Fruit fly (Drosophila melanogaster): ENCODE measurements around the gene CG42852.

CG42852 gene

dm6 chr3L:16751487-16752054, 3.7 kb upstream of the CG42852 start (continued):
- TF ChIP-seq CG9139 (GFP tag; optimal IDR thresholded peaks at IDR 0.05) (no peak), dsx (GFP tag; optimal IDR thresholded peaks at IDR 0.05; ENCODE audit: poor library complexity, severe bottlenecking) (peak; percentile 10), CG4318 (GFP tag; optimal IDR thresholded peaks at IDR 0.05) (peak; percentile 37), fd85E (GFP tag; optimal IDR thresholded peaks at IDR 0.05) (no peak), Sox14 (GFP tag; optimal IDR thresholded peaks at IDR 0.05) (no peak), CG6808 (GFP tag; optimal IDR thresholded peaks at IDR 0.05) (peak; percentile 34), CG3919 (GFP tag; optimal IDR thresholded peaks at IDR 0.05) (no peak), Smox (GFP tag; optimal IDR thresholded peaks at IDR 0.05) (no peak), lz (GFP tag; optimal IDR thresholded peaks at IDR 0.05) (no peak), achi (GFP tag; optimal IDR thresholded peaks at IDR 0.05) (no peak), Eip93F (GFP tag; optimal IDR thresholded peaks at IDR 0.05) (no peak), Eip78C (GFP tag) (no peak), Hr39 (GFP tag; optimal IDR thresholded peaks at IDR 0.05) (no peak), eg (GFP tag; IDR thresholded peaks at IDR 0.05) (no peak), CG15336 (GFP tag; IDR thresholded peaks at IDR 0.05) (peak; percentile 10; the same call in 1 of the 2 replicates), pdm3 (GFP tag; optimal IDR thresholded peaks at IDR 0.05) (no peak), CG6163 (GFP tag; IDR thresholded peaks at IDR 0.05) (peak; percentile 52; the same call in 1 of the 3 replicates), CG34406 (GFP tag; optimal IDR thresholded peaks at IDR 0.05) (no peak), CG16779 (tag; optimal IDR thresholded peaks at IDR 0.05) (no peak), CG1621 (tag; optimal IDR thresholded peaks at IDR 0.05) (no peak), Hr38 (GFP tag; optimal IDR thresholded peaks at IDR 0.05) (no peak), CG8319 (GFP tag; optimal IDR thresholded peaks at IDR 0.05) (no peak), fkh (GFP tag; optimal IDR thresholded peaks at IDR 0.05) (no peak), svp (GFP tag) (peak; percentile 33), CG10631 (GFP tag; optimal IDR thresholded peaks at IDR 0.05) (peak; percentile 9), esn (GFP tag; optimal IDR thresholded peaks at IDR 0.05) (no peak), spab (GFP tag; optimal IDR thresholded peaks at IDR 0.05) (peak; percentile 29), Sox15 (GFP tag; optimal IDR thresholded peaks at IDR 0.05) (no peak)

dm6 chr3L:16752402-16753096, 2.7 kb upstream of the CG42852 start:
- peak; percentile 18 for TF ChIP-seq dac (GFP tag; optimal IDR thresholded peaks at IDR 0.05)
- peak; percentile 76 for TF ChIP-seq achi (GFP tag; optimal IDR thresholded peaks at IDR 0.05)
- TF ChIP-seq Hr39 (GFP tag; optimal IDR thresholded peaks at IDR 0.05), result peak; percentile 20
- peak; percentile 5 for TF ChIP-seq CG8319 (GFP tag; optimal IDR thresholded peaks at IDR 0.05)
- TF ChIP-seq CG11294 (GFP tag; IDR thresholded peaks at IDR 0.05), result peak; percentile 50; the same call in 1 of the 2 replicates
- peak; percentile 35; the same call in 1 of the 2 replicates for TF ChIP-seq Gug (GFP tag; IDR thresholded peaks at IDR 0.05)
- TF ChIP-seq Lpt (GFP tag; optimal IDR thresholded peaks at IDR 0.05), result peak; percentile 77
- peak; percentile 69 for TF ChIP-seq Ets96B (tag; optimal IDR thresholded peaks at IDR 0.05)
- peak; percentile 77 for TF ChIP-seq Eip75B (GFP tag; optimal IDR thresholded peaks at IDR 0.05)
- no peak for TF ChIP-seq fd85E (GFP tag; optimal IDR thresholded peaks at IDR 0.05)
- no peak for TF ChIP-seq fkh (GFP tag; optimal IDR thresholded peaks at IDR 0.05)
- peak; percentile 36 for TF ChIP-seq CG9139 (GFP tag; optimal IDR thresholded peaks at IDR 0.05)
- peak; percentile 78 for TF ChIP-seq svp (GFP tag)
- peak; percentile 68 for TF ChIP-seq CG7368 (GFP tag; optimal IDR thresholded peaks at IDR 0.05)
- TF ChIP-seq Sox102F (GFP tag; optimal IDR thresholded peaks at IDR 0.05), result peak; percentile 14
- TF ChIP-seq CG6808 (GFP tag; optimal IDR thresholded peaks at IDR 0.05), result peak; percentile 62
- TF ChIP-seq CG31627 (GFP tag; optimal IDR thresholded peaks at IDR 0.05), result peak; percentile 38
- no peak for TF ChIP-seq Blimp-1 (GFP tag; optimal IDR thresholded peaks at IDR 0.05)
- TF ChIP-seq CG6163 (GFP tag; IDR thresholded peaks at IDR 0.05), result peak; percentile 92
- TF ChIP-seq vri (GFP tag; optimal IDR thresholded peaks at IDR 0.05), result no peak
- peak; percentile 82 for TF ChIP-seq CG15336 (GFP tag; IDR thresholded peaks at IDR 0.05)
- TF ChIP-seq cyc (GFP tag; optimal IDR thresholded peaks at IDR 0.05), result peak; percentile 46
- peak; percentile 64 to 69 for TF ChIP-seq salr (GFP tag; optimal IDR thresholded peaks at IDR 0.05)
- TF ChIP-seq CG3032 (tag; optimal IDR thresholded peaks at IDR 0.05), result peak; percentile 60
- peak; percentile 75 for TF ChIP-seq CG32006 (GFP tag; optimal IDR thresholded peaks at IDR 0.05)
- TF ChIP-seq CG6854 (GFP tag; optimal IDR thresholded peaks at IDR 0.05), result no peak
- peak; percentile 79 for TF ChIP-seq Sox14 (GFP tag; optimal IDR thresholded peaks at IDR 0.05)
- TF ChIP-seq CG8119 (GFP tag; IDR thresholded peaks at IDR 0.05), result peak; percentile 74
- no peak for TF ChIP-seq Eip93F (GFP tag; optimal IDR thresholded peaks at IDR 0.05)
- TF ChIP-seq acj6 (GFP tag; optimal IDR thresholded peaks at IDR 0.05), result peak; percentile 71
- TF ChIP-seq Eip78C (GFP tag), result peak; percentile 91
- TF ChIP-seq eg (GFP tag; IDR thresholded peaks at IDR 0.05), result peak; percentile 81
- TF ChIP-seq Ets21C (GFP tag; optimal IDR thresholded peaks at IDR 0.05), result peak; percentile 2
- peak; percentile 27 for TF ChIP-seq dsx (GFP tag; optimal IDR thresholded peaks at IDR 0.05; ENCODE audit: poor library complexity, severe bottlenecking)
- TF ChIP-seq spab (GFP tag; optimal IDR thresholded peaks at IDR 0.05), result peak; percentile 66
